Worm (Caenorhabditis elegans) whole organism, L2 larva: ENCODE measurements around the gene ZK930.6.

ENCODE experiments used
- Y55F3AM.14 ChIP-seq: fragments of 200-800 bp; sonication (Bioruptor generic); optimal IDR thresholded peaks from 2 replicates; lab custom pipeline; 2018; ENCODE audit warnings: mild to moderate bottlenecking, missing genetic modification characterization, missing compliant biosample characterization
- alr-1 ChIP-seq: fragments of 150-350 bp; optimal IDR thresholded peaks from 2 replicates; lab custom pipeline; 2014; ENCODE audit warnings: missing biosample characterization, missing genetic modification characterization
- aly-2 ChIP-seq: fragments of 150-350 bp; optimal IDR thresholded peaks from 2 replicates; lab custom pipeline; 2014; ENCODE audit warnings: missing biosample characterization, missing genetic modification characterization
- fos-1 ChIP-seq: fragments of 150-350 bp; optimal IDR thresholded peaks from 2 replicates; lab custom pipeline; 2014; ENCODE audit warnings: missing biosample characterization, missing genetic modification characterization
- gmeb-1 ChIP-seq: fragments of 150-350 bp; optimal IDR thresholded peaks from 2 replicates; lab custom pipeline; 2014; ENCODE audit warnings: missing biosample characterization, missing genetic modification characterization
- lin-39 ChIP-seq: fragments of 150-350 bp; optimal IDR thresholded peaks from 2 replicates; lab custom pipeline; 2014; ENCODE audit warnings: missing biosample characterization, missing genetic modification reagents, missing genetic modification characterization
- mab-5 ChIP-seq: fragments of 150-350 bp; optimal IDR thresholded peaks from 2 replicates; lab custom pipeline; 2014; ENCODE audit warnings: missing biosample characterization, missing genetic modification characterization
- nhr-12 ChIP-seq: fragments of 150-350 bp; optimal IDR thresholded peaks from 2 replicates; lab custom pipeline; 2014; ENCODE audit warnings: missing biosample characterization, missing genetic modification characterization
- nhr-129 ChIP-seq: fragments of 150-350 bp; optimal IDR thresholded peaks from 2 replicates; lab custom pipeline; 2014; ENCODE audit warnings: missing biosample characterization, missing genetic modification characterization
- nhr-237 ChIP-seq: fragments of 150-350 bp; optimal IDR thresholded peaks from 2 replicates; lab custom pipeline; 2014; ENCODE audit warnings: missing biosample characterization, missing genetic modification characterization
- sma-9 ChIP-seq, 2 experiments: fragments of 150-350 bp in 1 of 2; sonication (generic microtip) in 1 of 2; optimal IDR thresholded peaks; 2 replicates each; lab custom pipeline; 2014 to 2016; ENCODE audit warnings: missing genetic modification characterization in 2 of 2, mild to moderate bottlenecking in 1 of 2, missing biosample characterization in 1 of 2, missing compliant biosample characterization in 1 of 2, missing genetic modification reagents in 1 of 2, moderate library complexity in 1 of 2
- unc-62 ChIP-seq: fragments of 150-350 bp; optimal IDR thresholded peaks from 2 replicates; lab custom pipeline; 2014; ENCODE audit warnings: missing biosample characterization, missing genetic modification reagents, missing genetic modification characterization
- zag-1 ChIP-seq: fragments of 150-350 bp; optimal IDR thresholded peaks from 2 replicates; lab custom pipeline; 2014; ENCODE audit warnings: missing biosample characterization, missing genetic modification characterization
- ztf-4 ChIP-seq: fragments of 150-350 bp; optimal IDR thresholded peaks from 2 replicates; lab custom pipeline; 2014; ENCODE audit warnings: missing biosample characterization, missing genetic modification characterization

- TF ChIP-seq alr-1 (tag; lab: Kevin White, UChicago) (no peak), nhr-237 (tag; lab: Kevin White, UChicago) (no peak), unc-62 (no peak), Y55F3AM.14 (no peak), mab-5 (tag; lab: Kevin White, UChicago) (no peak), sma-9 (GFP tag; optimal IDR thresholded peaks at IDR 0.05; lab: Kevin White, UChicago) (no peak), sma-9 (tag; optimal IDR thresholded peaks at IDR 0.05; lab: Kevin White, UChicago) (no peak), nhr-12 (tag; lab: Kevin White, UChicago) (no peak), nhr-129 (tag; lab: Kevin White, UChicago) (no peak), zag-1 (no peak), fos-1 (tag; lab: Kevin White, UChicago) (no peak), gmeb-1 (tag; lab: Kevin White, UChicago) (no peak), aly-2 (no peak), lin-39 (no peak), ztf-4 (tag; lab: Kevin White, UChicago) (no peak)
Measured at ce11 chrII:11856361-11856760, 27.4 kb upstream of the ZK930.6 start, which contains the start of gene clh-1.
